Fruit fly (Drosophila melanogaster) whole organism, embryonic: ENCODE data around the gene dwg.

Source experiments
- Ada2b ChIP-seq: fragments of 200-800 bp; sonication (Bioruptor generic); IDR thresholded peaks from 2 replicates; pipeline ENCODE4 v1.3.6; 2022; ENCODE audit warnings: missing biosample characterization, missing genetic modification characterization
- Awh ChIP-seq: fragments of 200-800 bp; sonication (Bioruptor generic); IDR thresholded peaks from 2 replicates; pipeline ENCODE4, ENCODE4 v1.3.6; 2022; ENCODE audit warnings: missing biosample characterization, missing genetic modification characterization
- Bgb ChIP-seq: fragments of 200-800 bp; sonication (Bioruptor generic); IDR thresholded peaks from 2 replicates; pipeline ENCODE4 v1.3.6; 2022; ENCODE audit warnings: missing biosample characterization, missing genetic modification characterization; ENCODE audit not compliant: partially characterized antibody
- CG10209 ChIP-seq: fragments of 200-800 bp; sonication (Bioruptor generic); optimal IDR thresholded peaks from 3 replicates; lab custom pipeline; 2017; ENCODE audit warnings: missing biosample characterization, mild to moderate bottlenecking, missing genetic modification characterization, missing genetic modification reagents
- CG10267 ChIP-seq: fragments of 200-800 bp; sonication (Bioruptor generic); optimal IDR thresholded peaks from 2 replicates; lab custom pipeline; 2018; ENCODE audit warnings: missing biosample characterization, mild to moderate bottlenecking, missing genetic modification characterization, moderate library complexity
- CG10366 ChIP-seq: fragments of 200-800 bp; sonication (Bioruptor generic); IDR thresholded peaks from 2 replicates; pipeline ENCODE4 v1.3.6; 2022; ENCODE audit warnings: missing biosample characterization, missing genetic modification characterization
- CG10462 ChIP-seq: fragments of 200-800 bp; sonication (Bioruptor generic); optimal IDR thresholded peaks from 2 replicates; lab custom pipeline; 2016; ENCODE audit warnings: missing biosample characterization, missing genetic modification characterization
- CG11560 ChIP-seq: fragments of 200-800 bp; sonication (Bioruptor generic); IDR thresholded peaks from 3 replicates; pipeline ENCODE4 v1.3.6; 2022; ENCODE audit warnings: missing biosample characterization, missing genetic modification characterization
- CG11723 ChIP-seq: fragments of 200-800 bp; sonication (Bioruptor generic); optimal IDR thresholded peaks from 2 replicates; lab custom pipeline; 2017; ENCODE audit warnings: missing biosample characterization, mild to moderate bottlenecking, missing genetic modification characterization
- CG13424 ChIP-seq: fragments of 200-800 bp; sonication (Bioruptor generic); optimal IDR thresholded peaks from 2 replicates; lab custom pipeline; 2019; ENCODE audit warnings: missing biosample characterization, mild to moderate bottlenecking, missing genetic modification characterization, moderate library complexity
- CG13775 ChIP-seq: fragments of 200-800 bp; sonication (Bioruptor generic); optimal IDR thresholded peaks from 3 replicates; lab custom pipeline; 2017; ENCODE audit warnings: missing biosample characterization, mild to moderate bottlenecking, missing genetic modification characterization
- CG14441 ChIP-seq: fragments of 200-800 bp; sonication (Bioruptor generic); IDR thresholded peaks from 2 replicates; pipeline ENCODE4 v1.3.6; 2022; ENCODE audit warnings: missing biosample characterization, missing genetic modification characterization
- CG17186 ChIP-seq: fragments of 200-800 bp; sonication (Bioruptor generic); optimal IDR thresholded peaks from 3 replicates; lab custom pipeline; 2017; ENCODE audit warnings: missing biosample characterization, missing genetic modification reagents, missing genetic modification characterization
- CG17328 ChIP-seq: fragments of 200-800 bp; sonication (Bioruptor generic); IDR thresholded peaks from 2 replicates; pipeline ENCODE4 v1.3.6; 2022; ENCODE audit warnings: missing biosample characterization, missing genetic modification characterization
- CG18011 ChIP-seq: fragments of 200-800 bp; sonication (Bioruptor generic); optimal IDR thresholded peaks from 2 replicates; lab custom pipeline; 2017; ENCODE audit warnings: missing biosample characterization, missing genetic modification characterization, mild to moderate bottlenecking, moderate library complexity, missing genotype
- CG18599 ChIP-seq: fragments of 200-800 bp; sonication (Bioruptor generic); optimal IDR thresholded peaks from 3 replicates; lab custom pipeline; 2017; ENCODE audit warnings: missing biosample characterization, missing genetic modification characterization, mild to moderate bottlenecking, moderate library complexity, missing genetic modification reagents
- CG31388 ChIP-seq: fragments of 200-800 bp; sonication (Bioruptor generic); optimal IDR thresholded peaks from 2 replicates; lab custom pipeline; 2016; ENCODE audit warnings: missing biosample characterization, missing genetic modification characterization
- CG31441 ChIP-seq: fragments of 200-800 bp; sonication (Bioruptor generic); IDR thresholded peaks from 2 replicates; pipeline ENCODE4 v1.3.6; 2022; ENCODE audit warnings: missing biosample characterization, missing genetic modification characterization
- CG6175 ChIP-seq: fragments of 200-800 bp; sonication (Bioruptor generic); IDR thresholded peaks from 3 replicates; pipeline ENCODE4 v1.3.6; 2022; ENCODE audit warnings: missing biosample characterization, missing genetic modification characterization
- CG6654 ChIP-seq: fragments of 200-800 bp; sonication (Bioruptor generic); optimal IDR thresholded peaks from 2 replicates; lab custom pipeline; 2017; ENCODE audit warnings: missing biosample characterization, mild to moderate bottlenecking, missing genetic modification characterization
- CG7357 ChIP-seq: fragments of 200-800 bp; sonication (Bioruptor generic); IDR thresholded peaks from 3 replicates; pipeline ENCODE4 v1.3.6; 2022; ENCODE audit warnings: missing biosample characterization, missing genetic modification characterization
- CG8281 ChIP-seq: fragments of 200-800 bp; sonication (Bioruptor generic); optimal IDR thresholded peaks from 2 replicates; lab custom pipeline; 2018; ENCODE audit warnings: missing biosample characterization, mild to moderate bottlenecking, missing genetic modification characterization, moderate library complexity
- CG8478 ChIP-seq: fragments of >200 bp; optimal IDR thresholded peaks from 2 replicates; lab custom pipeline; 2018
- CG8765 ChIP-seq: fragments of 200-800 bp; sonication (Bioruptor generic); IDR thresholded peaks from 2 replicates; pipeline ENCODE4 v1.3.6; 2022; ENCODE audit warnings: missing biosample characterization, missing genetic modification characterization
- E2f1 ChIP-seq: fragments of 200-800 bp; sonication (Bioruptor generic); IDR thresholded peaks from 2 replicates; pipeline ENCODE4 v1.3.6; 2022; ENCODE audit warnings: missing biosample characterization, missing genetic modification characterization
- Fer2 ChIP-seq: fragments of 200-800 bp; sonication (Bioruptor generic); optimal IDR thresholded peaks from 2 replicates; lab custom pipeline; 2018; ENCODE audit warnings: missing biosample characterization, mild to moderate bottlenecking, missing genetic modification characterization, moderate library complexity
- Gug ChIP-seq: fragments of 200-800 bp; sonication (Bioruptor generic); IDR thresholded peaks from 4 replicates; pipeline ENCODE4 v1.3.6; 2022; ENCODE audit warnings: missing biosample characterization, missing genetic modification characterization
- MTF-1 ChIP-seq: fragments of 200-800 bp; sonication (Bioruptor generic); optimal IDR thresholded peaks from 2 replicates; lab custom pipeline; 2018; ENCODE audit warnings: missing biosample characterization, mild to moderate bottlenecking, missing genetic modification characterization, borderline replicate concordance
- Meics ChIP-seq: fragments of 200-800 bp; sonication (Bioruptor generic); optimal IDR thresholded peaks from 2 replicates; lab custom pipeline; 2017; ENCODE audit warnings: missing biosample characterization, mild to moderate bottlenecking, missing genetic modification characterization
- NC2β ChIP-seq: fragments of 200-800 bp; sonication (Bioruptor generic); optimal IDR thresholded peaks from 2 replicates; lab custom pipeline; 2016; ENCODE audit warnings: missing biosample characterization, missing genetic modification characterization
- Nf-YA ChIP-seq: fragments of 200-800 bp; sonication (Bioruptor generic); IDR thresholded peaks from 2 replicates; pipeline ENCODE4 v1.3.6; 2022; ENCODE audit warnings: missing biosample characterization, missing genetic modification characterization
- Trl ChIP-seq, 3 experiments: fragments of >200 bp in 2 of 3; fragments of 200-800 bp in 1 of 3; sonication (Bioruptor generic) in 1 of 3; optimal IDR thresholded peaks; 2 replicates in 1 of 3; 3 replicates in 2 of 3; lab custom pipeline; 2016 to 2017; ENCODE audit warnings: missing biosample characterization in 1 of 3, missing genetic modification characterization in 1 of 3
- YL-1 ChIP-seq: fragments of 200-800 bp; sonication (Bioruptor generic); optimal IDR thresholded peaks from 3 replicates; lab custom pipeline; 2017; ENCODE audit warnings: missing biosample characterization, mild to moderate bottlenecking, missing genetic modification characterization
- ash1 ChIP-seq: fragments of 200-800 bp; sonication (Bioruptor generic); optimal IDR thresholded peaks from 2 replicates; lab custom pipeline; 2018; ENCODE audit warnings: missing biosample characterization, mild to moderate bottlenecking, missing genetic modification characterization
- bcd ChIP-seq: fragments of 200-800 bp; sonication (Bioruptor generic); optimal IDR thresholded peaks from 2 replicates; lab custom pipeline; 2017; ENCODE audit warnings: missing biosample characterization, mild to moderate bottlenecking, missing genetic modification characterization
- chif ChIP-seq, 2 experiments: fragments of 200-800 bp; sonication (Bioruptor generic); optimal IDR thresholded peaks; 3 replicates each; lab custom pipeline; 2016; ENCODE audit warnings: missing biosample characterization in 2 of 2, missing genetic modification characterization in 2 of 2
- crol ChIP-seq: fragments of 200-800 bp; sonication (Bioruptor generic); IDR thresholded peaks from 2 replicates; pipeline ENCODE4 v1.3.6; 2022; ENCODE audit warnings: missing biosample characterization, missing genetic modification characterization
- disco-r ChIP-seq: fragments of 200-800 bp; sonication (Bioruptor generic); optimal IDR thresholded peaks from 2 replicates; lab custom pipeline; 2016; ENCODE audit warnings: missing biosample characterization, missing genetic modification characterization
- dm ChIP-seq: fragments of 200-800 bp; sonication (Bioruptor generic); optimal IDR thresholded peaks from 3 replicates; lab custom pipeline; 2016; ENCODE audit warnings: missing biosample characterization, missing genetic modification characterization
- eyg ChIP-seq: fragments of 200-800 bp; sonication (Bioruptor generic); optimal IDR thresholded peaks from 3 replicates; lab custom pipeline; 2016; ENCODE audit warnings: missing biosample characterization, missing genetic modification characterization
- gem ChIP-seq: fragments of 200-800 bp; sonication (Bioruptor generic); optimal IDR thresholded peaks from 2 replicates; lab custom pipeline; 2019; ENCODE audit warnings: missing biosample characterization, mild to moderate bottlenecking, missing genetic modification characterization, moderate library complexity
- ham ChIP-seq: fragments of 200-800 bp; sonication (Bioruptor generic); IDR thresholded peaks from 2 replicates; pipeline ENCODE4 v1.3.6; 2022; ENCODE audit warnings: missing biosample characterization, missing genetic modification characterization
- lbe ChIP-seq: fragments of 200-800 bp; sonication (Bioruptor generic); optimal IDR thresholded peaks from 2 replicates; lab custom pipeline; 2016; ENCODE audit warnings: missing biosample characterization, mild to moderate bottlenecking, missing genetic modification characterization
- luna ChIP-seq: fragments of 200-800 bp; sonication (Bioruptor generic); optimal IDR thresholded peaks from 2 replicates; lab custom pipeline; 2016; ENCODE audit warnings: missing biosample characterization, missing genetic modification characterization
- mam ChIP-seq: fragments of 200-800 bp; sonication (Bioruptor generic); optimal IDR thresholded peaks from 3 replicates; lab custom pipeline; 2016; ENCODE audit warnings: missing biosample characterization, missing genetic modification characterization
- pzg ChIP-seq: fragments of 200-800 bp; sonication (Bioruptor generic); optimal IDR thresholded peaks from 3 replicates; lab custom pipeline; 2018; ENCODE audit warnings: missing biosample characterization, mild to moderate bottlenecking, missing genetic modification characterization, moderate library complexity
- sens-2 ChIP-seq: fragments of 200-800 bp; sonication (Bioruptor generic); IDR thresholded peaks from 2 replicates; pipeline ENCODE4 v1.3.6; 2022; ENCODE audit warnings: missing biosample characterization, missing genetic modification characterization
- sr ChIP-seq: fragments of 200-800 bp; sonication (Bioruptor generic); IDR thresholded peaks from 3 replicates; pipeline ENCODE4 v1.3.6; 2022; ENCODE audit warnings: missing biosample characterization, missing genetic modification characterization
- stc ChIP-seq: fragments of 200-800 bp; sonication (Bioruptor generic); IDR thresholded peaks from 2 replicates; pipeline ENCODE4 v1.3.6; 2022; ENCODE audit warnings: missing biosample characterization, missing genetic modification characterization
- tna ChIP-seq: fragments of 200-800 bp; sonication (Bioruptor generic); IDR thresholded peaks from 2 replicates; pipeline ENCODE4 v1.3.6; 2022; ENCODE audit warnings: missing biosample characterization, missing genetic modification characterization; ENCODE audit not compliant: partially characterized antibody
- trem ChIP-seq: fragments of 200-800 bp; optimal IDR thresholded peaks from 3 replicates; lab custom pipeline; 2019; ENCODE audit warnings: missing biosample characterization, mild to moderate bottlenecking, missing genetic modification characterization, moderate library complexity
- wdn ChIP-seq: fragments of 200-800 bp; sonication (Bioruptor generic); IDR thresholded peaks from 2 replicates; pipeline ENCODE4 v1.3.6; 2022; ENCODE audit warnings: missing biosample characterization, missing genetic modification characterization

Gene dwg

DNA sequence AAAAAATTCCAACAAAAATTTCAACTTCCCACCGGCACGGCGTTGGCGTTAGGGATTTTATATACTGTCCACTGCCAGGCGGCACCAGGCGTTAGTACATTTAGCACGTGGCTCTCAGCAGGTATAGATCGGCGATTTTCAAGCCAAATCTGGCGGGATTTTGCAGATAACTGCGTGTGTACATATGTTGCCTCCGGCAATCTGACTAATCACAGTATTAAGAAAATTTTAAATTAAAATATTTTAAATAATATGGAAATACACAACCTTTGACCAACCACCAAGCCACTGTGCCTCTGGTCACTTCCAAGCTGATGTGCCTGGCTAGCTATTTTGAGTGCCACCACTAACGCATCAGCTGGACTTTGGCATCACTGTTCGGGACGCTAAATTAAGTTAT lies 4.6 kb downstream of the dwg start, which contains the start of the genes ttm50 and CG2712 (continued):
- peak; percentile 73 for TF ChIP-seq CG13424 (tag; lab: Kevin White, UChicago)
- no peak for TF ChIP-seq CG10209 (GFP tag; lab: Kevin White, UChicago)
- TF ChIP-seq crol (GFP tag; lab: Robert Waterston, UW), result no peak
- TF ChIP-seq ham (GFP tag; lab: Robert Waterston, UW), result no peak
- no peak for TF ChIP-seq luna (GFP tag; lab: Kevin White, UChicago)
- TF ChIP-seq CG17186 (GFP tag; lab: Kevin White, UChicago), result peak; percentile 94
- peak; percentile 76 for TF ChIP-seq YL-1 (GFP tag; lab: Kevin White, UChicago)
- TF ChIP-seq CG10366 (GFP tag; lab: Robert Waterston, UW), result no peak; the same call in 1 of the 2 replicates
- TF ChIP-seq CG10462 (GFP tag; lab: Kevin White, UChicago), result no peak
- peak; percentile 30; the same call in 1 of the 4 replicates for TF ChIP-seq Gug (GFP tag; lab: Robert Waterston, UW)
- no peak for TF ChIP-seq eyg (GFP tag; lab: Kevin White, UChicago)
- TF ChIP-seq CG8765 (GFP tag; lab: Robert Waterston, UW), result no peak
- no peak for TF ChIP-seq CG31388
- peak; percentile 73 for TF ChIP-seq CG13775 (GFP tag; lab: Kevin White, UChicago)
- peak; percentile 59 for TF ChIP-seq CG10267
- TF ChIP-seq Fer2, result peak; percentile 27
- TF ChIP-seq sens-2, result no peak
- peak; percentile 68 for TF ChIP-seq Meics
- peak; percentile 79 for TF ChIP-seq dm (GFP tag; lab: Kevin White, UChicago)
- TF ChIP-seq CG18011, result no peak
- TF ChIP-seq CG31441 (GFP tag; lab: Robert Waterston, UW), result no peak
- peak; percentile 27 for TF ChIP-seq CG8281 (tag; lab: Kevin White, UChicago)
- TF ChIP-seq CG8478 (lab: Kevin White, UChicago), result no peak
- peak; percentile 28; the same call in 1 of the 2 replicates for TF ChIP-seq CG14441 (GFP tag; lab: Robert Waterston, UW)
- no peak for TF ChIP-seq CG7357 (GFP tag; lab: Robert Waterston, UW)
- no peak for TF ChIP-seq CG18599 (GFP tag; lab: Kevin White, UChicago)
- TF ChIP-seq chif (GFP tag; optimal IDR thresholded peaks at IDR 0.05; lab: Kevin White, UChicago), result no peak
- TF ChIP-seq lbe (GFP tag; lab: Kevin White, UChicago), result peak; percentile 13
- TF ChIP-seq stc (GFP tag; lab: Robert Waterston, UW), result no peak
- no peak for TF ChIP-seq gem (tag; lab: Kevin White, UChicago)
- TF ChIP-seq E2f1 (GFP tag; lab: Robert Waterston, UW), result peak; percentile 33; the same call in 1 of the 2 replicates
- TF ChIP-seq NC2β (GFP tag; lab: Kevin White, UChicago), result no peak
- TF ChIP-seq sr, result no peak
- TF ChIP-seq mam, result no peak
- no peak for TF ChIP-seq CG17328 (GFP tag; lab: Robert Waterston, UW)
- no peak for TF ChIP-seq bcd (GFP tag; lab: Kevin White, UChicago)
- TF ChIP-seq MTF-1, result no peak
- TF ChIP-seq Trl (optimal IDR thresholded peaks at IDR 0.05; lab: Kevin White, UChicago), result no peak
- TF ChIP-seq Trl (GFP tag; optimal IDR thresholded peaks at IDR 0.05; lab: Kevin White, UChicago), result no peak
- no peak for TF ChIP-seq ash1
- no peak for TF ChIP-seq CG6175
- TF ChIP-seq CG11723 (GFP tag; lab: Kevin White, UChicago), result no peak
- no peak for TF ChIP-seq wdn (GFP tag; lab: Robert Waterston, UW)
- peak; percentile 56 for TF ChIP-seq pzg (GFP tag; lab: Kevin White, UChicago)
- TF ChIP-seq CG11560 (tag; lab: Robert Waterston, UW), result no peak
- no peak for TF ChIP-seq disco-r (GFP tag; lab: Kevin White, UChicago)
- no peak for TF ChIP-seq CG6654 (GFP tag; lab: Kevin White, UChicago)
- no peak for TF ChIP-seq Ada2b (GFP tag; lab: Robert Waterston, UW)
- no peak for TF ChIP-seq Nf-YA (GFP tag; lab: Robert Waterston, UW)
- TF ChIP-seq trem (tag; lab: Kevin White, UChicago), result peak; percentile 67
- TF ChIP-seq Bgb (GFP tag; lab: Robert Waterston, UW), result no peak
- no peak for TF ChIP-seq tna (GFP tag; lab: Robert Waterston, UW)
- TF ChIP-seq Awh (GFP tag; lab: Robert Waterston, UW), result no peak
